Worm (Caenorhabditis elegans) whole organism, L4/young adult: Measurements from ENCODE around the gene C16D9.3.

Experiments used
- W03F9.2 ChIP-seq: fragments of 150-350 bp; optimal IDR thresholded peaks from 2 replicates; lab custom pipeline; 2014; ENCODE audit warnings: missing biosample characterization, missing genetic modification characterization
- him-1 ChIP-seq: sonication (generic microtip); optimal IDR thresholded peaks from 2 replicates; lab custom pipeline; 2016; ENCODE audit warnings: missing genotype, missing genetic modification reagents, missing genetic modification characterization, missing compliant biosample characterization

DNA sequence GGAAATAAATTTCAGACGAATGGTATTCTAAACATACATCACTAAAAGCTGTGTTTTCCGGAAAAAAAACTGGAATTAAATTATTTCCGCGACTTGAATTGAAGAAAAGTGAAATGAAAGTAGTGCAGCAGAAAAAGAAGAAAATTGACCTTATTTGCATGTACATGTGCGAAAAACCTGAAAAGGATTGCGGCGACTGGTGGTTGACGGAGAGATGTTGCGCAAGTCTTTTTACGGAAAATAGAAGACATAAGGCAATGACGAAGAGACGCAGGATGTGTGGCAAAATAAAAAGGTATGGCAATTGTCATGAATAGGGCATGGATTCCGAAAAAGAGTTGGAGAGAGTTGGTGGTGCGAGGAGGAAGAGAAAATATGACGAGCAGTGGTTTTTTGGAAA lies 15.1 kb upstream of the C16D9.3 start:
- TF ChIP-seq him-1 (tag; lab: Kevin White, UChicago) (no peak), W03F9.2 (tag; lab: Kevin White, UChicago) (no peak)
